Worm (Caenorhabditis elegans): ENCODE results near the gene B0304.4.

B0304.4 gene

DNA sequence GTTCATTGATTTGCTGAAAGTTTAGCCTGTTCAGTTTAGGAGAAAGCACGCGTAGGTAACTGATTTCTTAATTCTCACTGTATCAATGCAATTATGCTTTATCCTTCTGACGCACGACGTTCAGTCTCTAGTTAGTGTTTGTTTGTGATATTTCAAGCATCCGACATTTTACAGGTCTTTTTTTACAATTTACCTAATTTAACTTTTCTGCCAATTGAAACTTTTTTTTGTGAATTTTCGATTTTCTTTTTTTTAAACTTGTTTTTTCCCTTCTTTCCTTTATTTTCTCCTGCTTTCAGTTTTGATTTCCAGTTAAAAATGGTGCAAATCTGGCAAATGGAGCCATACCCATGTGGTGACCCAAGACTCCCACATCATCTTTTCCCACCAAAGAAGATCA lies 27.8 kb upstream of the B0304.4 start, which contains the start of gene K07E1.1:
K07E1.1 (plus strand) TSS at position 301 of the 400 bp plus-strand sequence.
- TF ChIP-seq ref-1 (GFP tag; conservative IDR thresholded peaks at IDR 0.05), result no peak
- no peak for TF ChIP-seq ztf-29 (GFP tag; IDR thresholded peaks at IDR 0.05)
- TF ChIP-seq cog-1 (tag; optimal IDR thresholded peaks at IDR 0.05), result no peak
- TF ChIP-seq T22C8.4 (GFP tag; IDR thresholded peaks at IDR 0.05), result no peak
- TF ChIP-seq klf-2 (GFP tag; conservative IDR thresholded peaks at IDR 0.05), result no peak
- TF ChIP-seq med-1 (GFP tag; optimal IDR thresholded peaks at IDR 0.05; ENCODE audit: insufficient read depth), result no peak
- no peak for TF ChIP-seq tab-1 (GFP tag; IDR thresholded peaks at IDR 0.05)
- no peak for TF ChIP-seq ztf-23 (GFP tag; IDR thresholded peaks at IDR 0.05)
- no peak for TF ChIP-seq flt-1 (GFP tag; IDR thresholded peaks at IDR 0.05)

DNA sequence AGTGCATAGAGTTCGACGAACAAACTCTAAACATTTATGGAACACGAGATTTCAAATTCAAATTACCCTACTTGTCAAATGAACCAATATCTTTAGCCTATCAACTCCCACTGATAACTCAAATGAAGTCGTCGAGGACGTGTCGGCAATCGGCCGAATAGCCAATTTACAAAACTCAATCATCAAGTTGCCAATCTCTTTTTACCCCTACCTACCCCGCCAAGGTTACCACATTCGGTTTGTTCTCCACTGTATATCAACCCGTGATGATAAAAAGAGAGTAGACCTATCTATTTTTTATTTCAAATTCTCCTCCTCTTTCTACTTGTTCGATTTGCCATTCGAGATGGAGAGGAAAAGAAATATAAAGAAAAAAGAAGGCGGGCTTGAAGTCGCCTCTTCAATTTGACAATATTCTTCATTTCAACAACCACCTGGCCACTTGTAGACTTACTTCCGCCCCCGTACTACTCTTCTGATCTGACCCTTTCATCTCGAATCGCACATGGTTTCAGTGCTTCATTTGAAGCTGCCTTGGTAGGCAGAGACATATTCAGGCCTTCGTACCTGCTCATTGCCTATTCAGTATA lies 27.1 kb upstream of the B0304.4 start:
- TF ChIP-seq klf-2 (GFP tag; conservative IDR thresholded peaks at IDR 0.05) (no peak), ztf-23 (GFP tag; IDR thresholded peaks at IDR 0.05) (no peak), cog-1 (tag; optimal IDR thresholded peaks at IDR 0.05) (no peak), flt-1 (GFP tag; IDR thresholded peaks at IDR 0.05) (no peak), ztf-29 (GFP tag; IDR thresholded peaks at IDR 0.05) (no peak), T22C8.4 (GFP tag; IDR thresholded peaks at IDR 0.05) (no peak), med-1 (GFP tag; optimal IDR thresholded peaks at IDR 0.05; ENCODE audit: insufficient read depth) (no peak), tab-1 (GFP tag; IDR thresholded peaks at IDR 0.05) (no peak), ref-1 (GFP tag; conservative IDR thresholded peaks at IDR 0.05) (no peak)

DNA sequence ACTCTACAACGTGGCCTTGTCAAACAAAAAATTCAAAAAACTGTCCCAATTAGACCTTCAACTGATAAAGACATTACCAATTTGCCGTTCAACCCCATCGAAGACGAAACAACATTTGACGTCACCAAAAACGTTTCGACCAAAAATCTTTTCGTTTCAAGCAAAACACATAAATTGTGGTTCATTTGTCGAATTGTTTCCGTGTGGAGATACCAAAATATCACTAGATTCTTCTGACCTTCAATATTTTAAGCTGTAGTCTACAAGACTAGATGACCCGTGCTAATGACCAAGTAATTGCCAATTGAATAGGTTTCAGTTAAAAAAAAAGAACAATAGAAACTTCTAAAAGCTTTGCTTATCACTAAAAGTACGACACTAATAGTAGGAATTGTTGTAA lies 25.4 kb upstream of the B0304.4 start:
- no peak for TF ChIP-seq T22C8.4 (GFP tag; IDR thresholded peaks at IDR 0.05)
- TF ChIP-seq med-1 (GFP tag; optimal IDR thresholded peaks at IDR 0.05; ENCODE audit: insufficient read depth), result no peak
- TF ChIP-seq klf-2 (GFP tag; conservative IDR thresholded peaks at IDR 0.05), result no peak
- no peak for TF ChIP-seq flt-1 (GFP tag; IDR thresholded peaks at IDR 0.05)
- TF ChIP-seq ztf-29 (GFP tag; IDR thresholded peaks at IDR 0.05), result no peak
- no peak for TF ChIP-seq ref-1 (GFP tag; conservative IDR thresholded peaks at IDR 0.05)
- no peak for TF ChIP-seq tab-1 (GFP tag; IDR thresholded peaks at IDR 0.05)
- TF ChIP-seq ztf-23 (GFP tag; IDR thresholded peaks at IDR 0.05), result no peak
- no peak for TF ChIP-seq cog-1 (tag; optimal IDR thresholded peaks at IDR 0.05)

DNA sequence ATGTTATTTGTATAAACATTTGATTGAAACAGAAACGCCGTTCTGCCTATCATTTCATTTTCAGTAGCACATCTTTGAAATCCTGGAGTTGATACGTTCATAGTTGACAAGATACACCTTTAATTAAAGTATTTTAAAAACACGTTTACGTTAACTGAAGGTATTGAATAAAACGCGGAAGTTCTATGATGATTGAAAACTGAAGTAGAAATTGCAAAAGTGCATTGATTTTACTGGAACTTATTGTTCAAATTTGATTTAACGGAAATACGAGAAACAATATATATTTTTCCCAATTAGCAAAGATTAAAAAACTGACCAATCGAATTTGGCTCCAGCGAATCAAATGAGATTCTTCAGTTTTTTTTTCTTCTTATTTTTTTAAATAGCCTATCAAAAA lies 20.5 kb upstream of the B0304.4 start, which contains the start of gene sra-34:
sra-34 (minus strand) TSS at position 101 of the 400 bp plus-strand sequence.
- TF ChIP-seq ref-1 (GFP tag; conservative IDR thresholded peaks at IDR 0.05), result no peak
- TF ChIP-seq ztf-29 (GFP tag; IDR thresholded peaks at IDR 0.05), result no peak

DNA sequence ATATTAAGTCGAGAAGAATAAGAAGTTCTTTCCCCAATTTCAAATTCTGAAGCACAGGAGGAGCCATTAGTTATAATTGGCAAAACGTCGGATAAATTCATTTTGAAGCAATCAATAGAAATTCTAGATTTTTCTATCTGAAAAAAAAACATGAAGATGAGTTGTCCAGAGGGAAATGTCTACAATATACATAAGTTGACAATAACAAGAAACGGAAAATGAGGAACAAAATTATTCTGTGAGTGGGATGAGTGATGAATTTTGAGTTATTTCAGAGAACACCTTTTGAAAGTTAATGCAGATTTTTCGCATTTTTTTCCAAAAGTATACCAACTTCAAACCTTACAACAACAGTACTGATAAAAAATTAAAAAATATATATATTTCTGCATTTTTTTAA lies 17.6 kb upstream of the B0304.4 start, which contains the start of gene sra-36:
sra-36 (minus strand) TSS at position 101 of the 400 bp plus-strand sequence.
- TF ChIP-seq klf-2 (GFP tag; conservative IDR thresholded peaks at IDR 0.05), result no peak

DNA sequence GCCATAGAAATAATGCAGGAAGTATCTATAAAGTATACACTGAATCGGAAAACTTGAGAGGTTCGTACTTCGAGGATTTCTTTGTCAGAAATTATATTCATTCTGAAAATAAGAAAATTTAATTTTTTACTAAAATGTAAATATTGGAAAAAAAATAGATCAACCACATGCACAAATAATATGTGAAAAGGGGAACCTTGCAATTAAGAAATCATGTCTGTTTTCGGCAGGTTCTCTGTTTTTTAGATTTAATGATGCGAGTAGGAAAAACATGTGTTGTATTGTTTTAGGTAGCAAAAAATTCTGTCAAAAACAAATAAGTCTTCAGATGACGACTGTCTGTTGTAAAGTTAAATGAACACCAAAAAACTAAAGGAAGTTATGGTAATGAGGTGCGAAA lies 14.1 kb upstream of the B0304.4 start, which contains the start of gene sra-33:
sra-33 (minus strand) TSS at position 101 of the 400 bp plus-strand sequence.
- TF ChIP-seq cog-1 (tag; optimal IDR thresholded peaks at IDR 0.05) (no peak), ztf-29 (GFP tag; IDR thresholded peaks at IDR 0.05) (no peak), ref-1 (GFP tag; conservative IDR thresholded peaks at IDR 0.05) (no peak), klf-2 (GFP tag; conservative IDR thresholded peaks at IDR 0.05) (no peak), flt-1 (GFP tag; IDR thresholded peaks at IDR 0.05) (no peak)

DNA sequence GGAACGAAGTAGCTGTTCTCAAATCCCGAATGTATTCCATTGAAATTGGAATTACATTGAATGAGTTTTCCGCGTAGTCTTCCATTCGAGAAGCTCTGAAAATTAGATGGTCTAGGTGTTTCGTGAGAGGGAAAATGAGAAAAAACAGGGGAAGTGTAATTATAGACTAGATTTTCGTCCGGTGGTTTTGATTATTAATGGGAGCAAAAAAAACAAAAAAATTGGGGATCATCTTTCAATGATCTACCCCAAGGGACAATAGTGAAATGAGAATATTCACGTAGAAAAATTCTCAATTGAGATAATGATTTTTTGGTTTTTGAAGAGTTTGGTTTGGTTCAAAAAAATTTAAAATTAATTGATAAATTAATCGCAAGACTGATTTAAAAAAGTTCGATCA lies 8.9 kb upstream of the B0304.4 start, which contains the start of gene sra-32:
sra-32 (minus strand) TSS at position 101 of the 400 bp plus-strand sequence.
- TF ChIP-seq ztf-23 (GFP tag; IDR thresholded peaks at IDR 0.05) (no peak), flt-1 (GFP tag; IDR thresholded peaks at IDR 0.05) (no peak), cog-1 (tag; optimal IDR thresholded peaks at IDR 0.05) (no peak), med-1 (GFP tag; optimal IDR thresholded peaks at IDR 0.05; ENCODE audit: insufficient read depth) (no peak), T22C8.4 (GFP tag; IDR thresholded peaks at IDR 0.05) (no peak), ztf-29 (GFP tag; IDR thresholded peaks at IDR 0.05) (no peak), klf-2 (GFP tag; conservative IDR thresholded peaks at IDR 0.05) (no peak), ref-1 (GFP tag; conservative IDR thresholded peaks at IDR 0.05) (no peak), tab-1 (GFP tag; IDR thresholded peaks at IDR 0.05) (no peak)

DNA sequence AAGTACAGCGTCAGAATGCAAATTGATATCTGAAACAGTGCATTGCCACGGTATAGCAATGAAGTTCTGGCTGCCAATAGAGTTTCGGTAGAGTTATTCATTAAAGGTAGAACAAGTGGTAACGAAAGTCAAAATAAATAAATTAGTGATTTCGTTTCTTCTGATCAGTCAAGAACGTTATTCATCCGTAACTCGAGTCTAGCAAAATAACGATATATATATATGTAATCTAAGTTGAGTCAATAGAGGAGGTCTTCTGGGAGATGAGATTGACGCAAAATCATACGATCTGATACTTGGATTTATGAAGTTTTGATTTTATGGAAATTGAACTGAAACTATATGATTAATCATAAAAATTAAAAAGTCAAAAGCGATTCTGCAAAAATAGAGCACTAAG lies 4.8 kb upstream of the B0304.4 start, which contains the start of gene sra-35:
sra-35 (minus strand) TSS at position 101 of the 400 bp plus-strand sequence.
- TF ChIP-seq tab-1 (GFP tag; IDR thresholded peaks at IDR 0.05) (no peak), klf-2 (GFP tag; conservative IDR thresholded peaks at IDR 0.05) (no peak), med-1 (GFP tag; optimal IDR thresholded peaks at IDR 0.05; ENCODE audit: insufficient read depth) (no peak), flt-1 (GFP tag; IDR thresholded peaks at IDR 0.05) (no peak), ref-1 (GFP tag; conservative IDR thresholded peaks at IDR 0.05) (no peak), T22C8.4 (GFP tag; IDR thresholded peaks at IDR 0.05) (no peak), ztf-23 (GFP tag; IDR thresholded peaks at IDR 0.05) (no peak), cog-1 (tag; optimal IDR thresholded peaks at IDR 0.05) (no peak), ztf-29 (GFP tag; IDR thresholded peaks at IDR 0.05) (no peak)

DNA sequence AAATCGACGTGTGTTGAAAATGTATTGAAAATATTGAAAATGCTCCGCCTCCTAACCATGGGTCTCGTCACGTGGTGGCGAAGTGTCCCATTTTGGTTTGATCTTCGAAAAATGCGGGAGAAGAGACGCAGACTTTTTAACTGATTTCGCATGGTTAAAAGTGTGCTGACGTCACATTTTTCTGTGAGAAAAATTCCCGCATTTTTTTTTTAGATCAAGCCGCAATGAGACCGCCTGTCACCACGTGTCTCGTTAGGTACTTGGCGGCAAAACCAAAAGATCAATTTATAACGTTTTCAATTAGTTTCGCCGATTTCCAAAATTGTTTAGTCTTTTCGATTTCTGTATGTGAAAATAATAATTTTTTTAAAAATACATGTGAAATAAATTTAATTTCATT lies 2.2 kb upstream of the B0304.4 start:
- TF ChIP-seq T22C8.4 (GFP tag; IDR thresholded peaks at IDR 0.05) (no peak), ztf-23 (GFP tag; IDR thresholded peaks at IDR 0.05) (no peak), med-1 (GFP tag; optimal IDR thresholded peaks at IDR 0.05; ENCODE audit: insufficient read depth) (no peak), klf-2 (GFP tag; conservative IDR thresholded peaks at IDR 0.05) (no peak), ztf-29 (GFP tag; IDR thresholded peaks at IDR 0.05) (no peak), ref-1 (GFP tag; conservative IDR thresholded peaks at IDR 0.05) (no peak), cog-1 (tag; optimal IDR thresholded peaks at IDR 0.05) (no peak), tab-1 (GFP tag; IDR thresholded peaks at IDR 0.05) (no peak), flt-1 (GFP tag; IDR thresholded peaks at IDR 0.05) (no peak)

DNA sequence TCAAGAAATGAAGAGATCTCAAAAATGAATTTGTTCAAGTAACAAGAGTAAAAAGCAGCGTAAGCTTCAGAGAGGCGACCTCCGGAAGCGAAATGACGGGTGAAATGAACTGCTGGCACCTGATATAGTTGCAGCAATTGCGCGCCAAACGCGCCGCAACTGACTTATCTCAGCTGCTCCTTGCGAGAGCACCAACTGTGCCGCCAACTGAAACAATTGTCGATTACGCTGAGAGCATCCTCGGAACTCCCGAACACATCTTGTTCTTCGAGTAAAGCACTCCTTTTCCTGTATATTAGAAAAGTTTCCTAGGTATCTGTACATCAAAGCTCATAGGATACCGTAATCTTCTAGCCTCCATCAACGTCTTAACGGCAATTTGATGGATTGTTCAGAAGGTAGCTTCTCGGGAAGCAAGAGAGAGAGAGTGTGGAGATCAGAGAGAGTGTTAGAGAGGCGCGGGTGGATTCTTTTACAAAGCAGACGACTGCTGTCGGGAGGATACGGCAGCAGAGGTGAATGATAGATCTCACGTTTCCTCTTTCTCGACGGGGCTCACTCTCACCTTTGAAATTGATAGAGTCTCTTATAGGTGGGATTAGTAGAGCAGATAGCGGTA lies 2.9 kb downstream of the B0304.4 start:
- TF ChIP-seq T22C8.4 (GFP tag; IDR thresholded peaks at IDR 0.05), result no peak
- no peak for TF ChIP-seq ztf-23 (GFP tag; IDR thresholded peaks at IDR 0.05)
- TF ChIP-seq flt-1 (GFP tag; IDR thresholded peaks at IDR 0.05), result no peak
- no peak for TF ChIP-seq med-1 (GFP tag; optimal IDR thresholded peaks at IDR 0.05; ENCODE audit: insufficient read depth)
- no peak for TF ChIP-seq cog-1 (tag; optimal IDR thresholded peaks at IDR 0.05)
- no peak for TF ChIP-seq klf-2 (GFP tag; conservative IDR thresholded peaks at IDR 0.05)
- no peak for TF ChIP-seq ztf-29 (GFP tag; IDR thresholded peaks at IDR 0.05)
- TF ChIP-seq tab-1 (GFP tag; IDR thresholded peaks at IDR 0.05), result no peak
- TF ChIP-seq ref-1 (GFP tag; conservative IDR thresholded peaks at IDR 0.05), result no peak
